Fruit fly (Drosophila melanogaster) whole organism, prepupa: Measurements from ENCODE around the gene Catsup.

ENCODE experiments used
- Blimp-1 ChIP-seq: fragments of 200-800 bp; sonication (Bioruptor generic); optimal IDR thresholded peaks from 3 replicates; lab custom pipeline; 2017; ENCODE audit warnings: missing biosample characterization, missing genetic modification characterization, mild to moderate bottlenecking, moderate library complexity, missing genetic modification reagents
- CG3032 ChIP-seq: fragments of 200-800 bp; optimal IDR thresholded peaks from 2 replicates; lab custom pipeline; 2019; ENCODE audit warnings: missing biosample characterization, mild to moderate bottlenecking, missing genetic modification characterization, moderate library complexity
- Gug ChIP-seq: fragments of 200-800 bp; sonication (Bioruptor generic); IDR thresholded peaks from 2 replicates; pipeline ENCODE4 v1.3.6; 2022; ENCODE audit warnings: missing biosample characterization, missing genetic modification characterization
- dac ChIP-seq: fragments of 200-800 bp; sonication (Bioruptor generic); optimal IDR thresholded peaks from 2 replicates; lab custom pipeline; 2017; ENCODE audit warnings: missing biosample characterization, mild to moderate bottlenecking, missing genetic modification characterization
- eg ChIP-seq: fragments of 200-800 bp; sonication (Bioruptor generic); IDR thresholded peaks from 3 replicates; pipeline ENCODE4 v1.3.6; 2022; ENCODE audit warnings: missing biosample characterization, missing genetic modification characterization

dm6 chr2L:19088895-19089294 lies 47.2 kb downstream of the Catsup start:
- no peak for TF ChIP-seq CG3032 (tag; lab: Kevin White, UChicago)
- no peak for TF ChIP-seq dac
- TF ChIP-seq Blimp-1 = no peak
- TF ChIP-seq Gug (GFP tag; lab: Robert Waterston, UW) = no peak
- TF ChIP-seq eg (GFP tag; lab: Robert Waterston, UW) = no peak
